Worm (Caenorhabditis elegans): Measurements from ENCODE around the gene kgb-1.

DNA sequence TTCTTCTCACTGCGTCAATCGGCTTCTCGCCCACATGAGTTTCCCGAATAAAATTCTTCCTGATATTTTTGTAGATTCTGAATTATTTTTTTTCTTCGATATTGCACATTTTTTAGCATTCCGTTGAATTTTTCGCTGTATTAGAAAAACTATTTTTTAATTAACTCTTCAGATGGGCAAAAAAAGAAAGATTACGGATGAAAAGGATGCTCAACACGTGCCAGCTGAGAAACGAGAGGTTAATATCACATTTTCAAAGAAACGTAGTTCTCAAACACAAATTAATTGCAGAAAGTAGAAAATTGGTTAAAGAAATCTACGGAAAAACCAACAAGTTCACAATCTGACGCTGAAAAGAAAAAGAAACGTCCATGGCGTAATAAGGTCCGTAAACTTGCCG, 13.5 kb downstream of the kgb-1 start, which contains the start of gene rrp-8:
- TF ChIP-seq fkh-10 (GFP tag; optimal IDR thresholded peaks at IDR 0.05): no peak
- no peak for TF ChIP-seq nhr-11 (tag; optimal IDR thresholded peaks at IDR 0.05)
- TF ChIP-seq nhr-76 (tag; optimal IDR thresholded peaks at IDR 0.05): no peak
- TF ChIP-seq zip-11 (GFP tag; IDR thresholded peaks at IDR 0.05): no peak
